Worm (Caenorhabditis elegans): ENCODE results near the gene Y54F10AM.6.

ce11 chrIII:2546298-2546697, 37.7 kb downstream of the Y54F10AM.6 start:
- TF ChIP-seq pha-4 (tag; optimal IDR thresholded peaks at IDR 0.05), result no peak
- no peak for TF ChIP-seq skn-1 (tag; optimal IDR thresholded peaks at IDR 0.05)
- no peak for TF ChIP-seq nhr-76 (tag; optimal IDR thresholded peaks at IDR 0.05)
- TF ChIP-seq ama-1 (optimal IDR thresholded peaks at IDR 0.05), result no peak
- no peak for TF ChIP-seq ztf-4 (tag; optimal IDR thresholded peaks at IDR 0.05)
- TF ChIP-seq unc-62 (GFP tag; optimal IDR thresholded peaks at IDR 0.05), result no peak
- no peak for TF ChIP-seq nhr-237 (tag; optimal IDR thresholded peaks at IDR 0.05)

Data from whole organism, L3 larva.